Fruit fly (Drosophila melanogaster) whole organism, embryonic: ENCODE results near the gene CG13449.

ENCODE experiments used
- Asciz ChIP-seq: fragments of 200-800 bp; sonication (Bioruptor generic); optimal IDR thresholded peaks from 2 replicates; lab custom pipeline; 2017; ENCODE audit warnings: missing biosample characterization, mild to moderate bottlenecking, missing genetic modification characterization, missing genetic modification reagents
- CG10366 ChIP-seq: fragments of 200-800 bp; sonication (Bioruptor generic); IDR thresholded peaks from 2 replicates; pipeline ENCODE4 v1.3.6; 2022; ENCODE audit warnings: missing biosample characterization, missing genetic modification characterization
- CG11093 ChIP-seq: fragments of 200-800 bp; sonication (Bioruptor generic); IDR thresholded peaks from 3 replicates; pipeline ENCODE4 v1.3.6; 2022; ENCODE audit warnings: missing biosample characterization, missing genetic modification characterization
- CG11723 ChIP-seq: fragments of 200-800 bp; sonication (Bioruptor generic); optimal IDR thresholded peaks from 2 replicates; lab custom pipeline; 2017; ENCODE audit warnings: missing biosample characterization, mild to moderate bottlenecking, missing genetic modification characterization
- CG12219 ChIP-seq: fragments of 200-800 bp; sonication (Bioruptor generic); optimal IDR thresholded peaks from 3 replicates; lab custom pipeline; 2018; ENCODE audit warnings: missing biosample characterization, mild to moderate bottlenecking, missing genetic modification characterization
- CG12299 ChIP-seq: fragments of 200-800 bp; sonication (Bioruptor generic); optimal IDR thresholded peaks from 2 replicates; lab custom pipeline; 2018; ENCODE audit warnings: missing biosample characterization, mild to moderate bottlenecking, missing genetic modification characterization
- CG12744 ChIP-seq: fragments of 200-800 bp; sonication (Bioruptor generic); optimal IDR thresholded peaks from 2 replicates; lab custom pipeline; 2016; ENCODE audit warnings: missing biosample characterization, missing genetic modification characterization
- CG13894 ChIP-seq: fragments of 200-800 bp; sonication (Bioruptor generic); optimal IDR thresholded peaks from 3 replicates; lab custom pipeline; 2018; ENCODE audit warnings: missing biosample characterization, mild to moderate bottlenecking, missing genetic modification characterization, moderate library complexity
- CG14860 ChIP-seq: fragments of 200-800 bp; sonication (Bioruptor generic); IDR thresholded peaks from 3 replicates; pipeline ENCODE4 v1.3.6; 2022; ENCODE audit warnings: missing biosample characterization, missing genetic modification characterization; ENCODE audit not compliant: partially characterized antibody
- CG15601 ChIP-seq: fragments of 200-800 bp; sonication (Bioruptor generic); optimal IDR thresholded peaks from 3 replicates; lab custom pipeline; 2019; ENCODE audit warnings: missing biosample characterization, mild to moderate bottlenecking, missing genetic modification characterization, moderate library complexity
- CG3065 ChIP-seq: fragments of 200-800 bp; sonication (Bioruptor generic); optimal IDR thresholded peaks from 2 replicates; lab custom pipeline; 2016; ENCODE audit warnings: missing biosample characterization, missing genetic modification characterization
- CG31388 ChIP-seq: fragments of 200-800 bp; sonication (Bioruptor generic); optimal IDR thresholded peaks from 2 replicates; lab custom pipeline; 2016; ENCODE audit warnings: missing biosample characterization, missing genetic modification characterization
- CG31441 ChIP-seq: fragments of 200-800 bp; sonication (Bioruptor generic); IDR thresholded peaks from 2 replicates; pipeline ENCODE4 v1.3.6; 2022; ENCODE audit warnings: missing biosample characterization, missing genetic modification characterization
- CG32767 ChIP-seq: fragments of 200-800 bp; sonication (Bioruptor generic); IDR thresholded peaks from 2 replicates; pipeline ENCODE4 v1.3.6; 2022; ENCODE audit warnings: missing biosample characterization, missing genetic modification characterization
- CG34224 ChIP-seq: fragments of 200-800 bp; sonication (Bioruptor generic); IDR thresholded peaks from 3 replicates; pipeline ENCODE4 v1.3.6; 2022; ENCODE audit warnings: missing biosample characterization, missing genetic modification characterization; ENCODE audit not compliant: partially characterized antibody
- CG3995 ChIP-seq: fragments of 200-800 bp; sonication (Bioruptor generic); optimal IDR thresholded peaks from 3 replicates; lab custom pipeline; 2016; ENCODE audit warnings: missing biosample characterization, missing genetic modification characterization
- CG43689 ChIP-seq: fragments of 200-800 bp; sonication (Bioruptor generic); IDR thresholded peaks from 2 replicates; pipeline ENCODE4 v1.3.6; 2022; ENCODE audit warnings: missing biosample characterization, missing genetic modification characterization
- CG4820 ChIP-seq: fragments of 200-800 bp; sonication (Bioruptor generic); optimal IDR thresholded peaks from 3 replicates; lab custom pipeline; 2016; ENCODE audit warnings: missing biosample characterization, missing genetic modification characterization
- CG7745 ChIP-seq: fragments of 200-800 bp; sonication (Bioruptor generic); optimal IDR thresholded peaks from 2 replicates; lab custom pipeline; 2018; ENCODE audit warnings: missing biosample characterization, mild to moderate bottlenecking, missing genetic modification characterization, moderate library complexity
- CG8478 ChIP-seq: fragments of >200 bp; optimal IDR thresholded peaks from 2 replicates; lab custom pipeline; 2018
- Chrac-16 ChIP-seq: fragments of 200-800 bp; sonication (Bioruptor generic); optimal IDR thresholded peaks from 3 replicates; lab custom pipeline; 2016; ENCODE audit warnings: missing biosample characterization, missing genetic modification characterization
- CkIIα-i1 ChIP-seq: fragments of 200-800 bp; sonication (Bioruptor generic); IDR thresholded peaks from 2 replicates; pipeline ENCODE4 v1.3.6; 2022; ENCODE audit warnings: missing biosample characterization, missing genetic modification characterization
- CoRest ChIP-seq: fragments of 200-800 bp; sonication (Bioruptor generic); optimal IDR thresholded peaks from 3 replicates; lab custom pipeline; 2018; ENCODE audit warnings: missing biosample characterization, mild to moderate bottlenecking, missing genetic modification characterization, moderate library complexity
- D ChIP-seq, 2 experiments: fragments of 200-800 bp in 1 of 2; fragments of >200 bp in 1 of 2; sonication (Bioruptor generic) in 1 of 2; optimal IDR thresholded peaks; 2 replicates in 1 of 2; 3 replicates in 1 of 2; lab custom pipeline; 2017; ENCODE audit warnings: mild to moderate bottlenecking in 1 of 2, missing biosample characterization in 1 of 2, missing genetic modification characterization in 1 of 2, missing genetic modification reagents in 1 of 2
- Dll ChIP-seq: fragments of 200-800 bp; sonication (Bioruptor generic); IDR thresholded peaks from 4 replicates; pipeline ENCODE4 v1.3.6; 2022; ENCODE audit warnings: missing biosample characterization, missing genetic modification characterization; ENCODE audit not compliant: partially characterized antibody
- Drgx ChIP-seq: fragments of 200-800 bp; sonication (Bioruptor generic); IDR thresholded peaks from 2 replicates; pipeline ENCODE4 v1.3.6; 2022; ENCODE audit warnings: missing biosample characterization, missing genetic modification characterization
- GATAe ChIP-seq: fragments of 200-800 bp; sonication (Bioruptor generic); conservative IDR thresholded peaks from 2 replicates; pipeline ENCODE4 v1.3.6; 2022; ENCODE audit warnings: missing biosample characterization, missing genetic modification characterization
- Hr3 ChIP-seq: fragments of 200-800 bp; sonication (Bioruptor generic); optimal IDR thresholded peaks from 3 replicates; lab custom pipeline; 2016; ENCODE audit warnings: missing biosample characterization, missing genetic modification characterization
- MBD-R2 ChIP-seq: fragments of 200-800 bp; sonication (Bioruptor generic); IDR thresholded peaks from 2 replicates; pipeline ENCODE4 v1.3.6; 2022; ENCODE audit warnings: missing biosample characterization, missing genetic modification characterization
- NC2β ChIP-seq: fragments of 200-800 bp; sonication (Bioruptor generic); optimal IDR thresholded peaks from 2 replicates; lab custom pipeline; 2016; ENCODE audit warnings: missing biosample characterization, missing genetic modification characterization
- Nf-YA ChIP-seq: fragments of 200-800 bp; sonication (Bioruptor generic); IDR thresholded peaks from 2 replicates; pipeline ENCODE4 v1.3.6; 2022; ENCODE audit warnings: missing biosample characterization, missing genetic modification characterization
- Pdp1 ChIP-seq, 2 experiments: fragments of 200-800 bp; sonication (Bioruptor generic); optimal IDR thresholded peaks; 3 replicates each; lab custom pipeline; 2016; ENCODE audit warnings: missing biosample characterization in 2 of 2, missing genetic modification characterization in 2 of 2, mild to moderate bottlenecking in 1 of 2, moderate library complexity in 1 of 2
- Ravus ChIP-seq: fragments of 200-800 bp; sonication (Bioruptor generic); IDR thresholded peaks from 2 replicates; pipeline ENCODE4 v1.3.6; 2022; ENCODE audit warnings: missing biosample characterization, missing genetic modification characterization
- Spps ChIP-seq: fragments of 200-800 bp; sonication (Bioruptor generic); optimal IDR thresholded peaks from 2 replicates; lab custom pipeline; 2018; ENCODE audit warnings: missing biosample characterization, mild to moderate bottlenecking, missing genetic modification characterization
- Sry-β ChIP-seq: fragments of 200-800 bp; sonication (Bioruptor generic); optimal IDR thresholded peaks from 2 replicates; lab custom pipeline; 2018; ENCODE audit warnings: missing biosample characterization, mild to moderate bottlenecking, missing genetic modification characterization, moderate library complexity
- Ssrp ChIP-seq: fragments of 200-800 bp; sonication (Bioruptor generic); optimal IDR thresholded peaks from 2 replicates; lab custom pipeline; 2018; ENCODE audit warnings: missing biosample characterization, mild to moderate bottlenecking, missing genetic modification characterization, moderate library complexity
- ac ChIP-seq: fragments of 200-800 bp; sonication (Bioruptor generic); optimal IDR thresholded peaks from 3 replicates; lab custom pipeline; 2017; ENCODE audit warnings: missing biosample characterization, mild to moderate bottlenecking, missing genetic modification characterization
- az2 ChIP-seq: fragments of 200-800 bp; sonication (Bioruptor generic); optimal IDR thresholded peaks from 3 replicates; lab custom pipeline; 2016; ENCODE audit warnings: missing biosample characterization, missing genetic modification characterization
- bowl ChIP-seq: fragments of 200-800 bp; sonication (Bioruptor generic); IDR thresholded peaks from 2 replicates; pipeline ENCODE4 v1.3.6; 2022; ENCODE audit warnings: missing biosample characterization, missing genetic modification characterization
- cato ChIP-seq: fragments of 200-800 bp; sonication (Bioruptor generic); optimal IDR thresholded peaks from 2 replicates; lab custom pipeline; 2016; ENCODE audit warnings: missing biosample characterization, missing genetic modification characterization, borderline replicate concordance
- crc ChIP-seq: fragments of 200-800 bp; sonication (Bioruptor generic); optimal IDR thresholded peaks from 2 replicates; lab custom pipeline; 2016; ENCODE audit warnings: missing biosample characterization, missing genetic modification characterization
- dmrt11E ChIP-seq: fragments of 200-800 bp; sonication (Bioruptor generic); optimal IDR thresholded peaks from 3 replicates; lab custom pipeline; 2018; ENCODE audit warnings: missing biosample characterization, mild to moderate bottlenecking, missing genetic modification characterization, moderate library complexity
- en ChIP-seq: fragments of 200-800 bp; sonication (Bioruptor generic); optimal IDR thresholded peaks from 2 replicates; lab custom pipeline; 2016; ENCODE audit warnings: missing biosample characterization, missing genetic modification characterization
- eyg ChIP-seq: fragments of 200-800 bp; sonication (Bioruptor generic); optimal IDR thresholded peaks from 3 replicates; lab custom pipeline; 2016; ENCODE audit warnings: missing biosample characterization, missing genetic modification characterization
- gt ChIP-seq: fragments of 200-800 bp; sonication (Bioruptor generic); IDR thresholded peaks from 2 replicates; pipeline ENCODE4 v1.3.6; 2022; ENCODE audit warnings: missing biosample characterization, missing genetic modification characterization
- luna ChIP-seq: fragments of 200-800 bp; sonication (Bioruptor generic); optimal IDR thresholded peaks from 2 replicates; lab custom pipeline; 2016; ENCODE audit warnings: missing biosample characterization, missing genetic modification characterization
- mam ChIP-seq: fragments of 200-800 bp; sonication (Bioruptor generic); optimal IDR thresholded peaks from 3 replicates; lab custom pipeline; 2016; ENCODE audit warnings: missing biosample characterization, missing genetic modification characterization
- peb ChIP-seq: fragments of 200-800 bp; sonication (Bioruptor generic); IDR thresholded peaks from 2 replicates; pipeline ENCODE4 v1.3.6; 2022; ENCODE audit warnings: missing biosample characterization, missing genetic modification characterization
- pros ChIP-seq: fragments of 200-800 bp; sonication (Bioruptor generic); optimal IDR thresholded peaks from 3 replicates; lab custom pipeline; 2019; ENCODE audit warnings: missing biosample characterization, mild to moderate bottlenecking, missing genetic modification characterization, moderate library complexity
- scrt ChIP-seq: fragments of 200-800 bp; sonication (Bioruptor generic); optimal IDR thresholded peaks from 2 replicates; lab custom pipeline; 2018; ENCODE audit warnings: missing biosample characterization, mild to moderate bottlenecking, missing genetic modification characterization, moderate library complexity

The CG13449 gene

DNA sequence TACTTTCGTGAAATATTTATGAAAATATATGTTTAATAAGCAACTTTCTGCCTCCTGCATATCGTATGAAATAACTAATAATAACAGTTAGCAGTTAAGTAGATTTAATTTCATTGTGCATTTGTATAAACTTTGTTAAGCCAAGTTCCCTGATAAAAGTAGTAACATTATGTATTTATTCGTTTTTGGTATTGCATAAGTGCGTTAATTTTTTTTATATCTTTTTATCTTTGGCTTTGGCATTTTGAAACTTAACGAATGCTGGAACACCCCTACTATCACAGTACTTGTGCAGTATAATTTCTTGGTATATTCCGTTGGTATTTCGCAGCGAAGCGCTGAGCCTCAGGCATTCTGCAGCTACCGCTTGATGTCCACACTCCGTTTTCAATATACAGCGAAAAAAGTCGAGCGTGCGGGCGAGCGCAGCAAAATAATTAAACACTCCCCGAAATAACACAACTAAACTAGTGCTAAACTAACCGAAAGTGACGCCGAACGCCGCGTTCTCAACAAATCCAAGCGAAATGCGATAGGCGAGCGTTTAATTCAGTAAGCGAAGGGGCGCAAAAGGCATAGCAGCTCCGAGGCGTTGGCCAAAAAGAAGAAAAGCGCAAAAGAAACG is 24.0 kb downstream of the CG13449 start, which contains the start of gene RhoGAP71E (continued):
- TF ChIP-seq pros (GFP tag; lab: Kevin White, UChicago) (no peak), Ssrp (no peak), CG43689 (GFP tag; lab: Robert Waterston, UW) (no peak), CG14860 (GFP tag; lab: Robert Waterston, UW) (no peak), CG8478 (no peak), MBD-R2 (GFP tag; lab: Robert Waterston, UW) (peak; percentile 44; the same call in 1 of the 2 replicates), CG31388 (GFP tag; lab: Kevin White, UChicago) (no peak), CG3995 (GFP tag; lab: Kevin White, UChicago) (peak; percentile 3), CG15601 (tag; lab: Kevin White, UChicago) (no peak), eyg (GFP tag; lab: Kevin White, UChicago) (no peak), GATAe (GFP tag; lab: Robert Waterston, UW) (no peak), CG34224 (GFP tag; lab: Robert Waterston, UW) (0 out of 3 replicates have a peak, but pooled peaks have one; percentile 14), cato (GFP tag; lab: Kevin White, UChicago) (no peak), peb (GFP tag; lab: Robert Waterston, UW) (no peak), crc (GFP tag; lab: Kevin White, UChicago) (no peak), dmrt11E (tag; lab: Kevin White, UChicago) (peak; percentile 21), CG12219 (peak; percentile 10), Drgx (peak; percentile 60), scrt (GFP tag; lab: Kevin White, UChicago) (peak; percentile 33), CG32767 (GFP tag; lab: Robert Waterston, UW) (peak; percentile 19; the same call in 1 of the 2 replicates), CG12299 (peak; percentile 34), Sry-β (GFP tag; lab: Kevin White, UChicago) (no peak), Chrac-16 (GFP tag; lab: Kevin White, UChicago) (no peak), NC2β (GFP tag; lab: Kevin White, UChicago) (peak; percentile 27), gt (GFP tag; lab: Robert Waterston, UW) (no peak), ac (GFP tag; lab: Kevin White, UChicago) (no peak), Pdp1 (GFP tag; optimal IDR thresholded peaks at IDR 0.05; lab: Kevin White, UChicago) (peak in 1 of 2 experiments; percentile 48), CG7745 (tag; lab: Kevin White, UChicago) (peak; percentile 16), Dll (GFP tag; lab: Robert Waterston, UW) (no peak; the same call in 3 of the 4 replicates), mam (peak; percentile 27), CkIIα-i1 (GFP tag; lab: Robert Waterston, UW) (no peak), CG10366 (GFP tag; lab: Robert Waterston, UW) (peak; percentile 66), D (optimal IDR thresholded peaks at IDR 0.05; lab: Kevin White, UChicago) (no peak), D (GFP tag; optimal IDR thresholded peaks at IDR 0.05; lab: Kevin White, UChicago) (peak; percentile 40), Ravus (GFP tag; lab: Robert Waterston, UW) (no peak), CG11093 (GFP tag; lab: Robert Waterston, UW) (no peak), Spps (no peak), CoRest (tag; lab: Kevin White, UChicago) (peak; percentile 48), bowl (GFP tag; lab: Robert Waterston, UW) (no peak), luna (GFP tag; lab: Kevin White, UChicago) (no peak), CG31441 (GFP tag; lab: Robert Waterston, UW) (peak; percentile 55), CG13894 (tag; lab: Kevin White, UChicago) (peak; percentile 59), Hr3 (GFP tag; lab: Kevin White, UChicago) (no peak), en (GFP tag; lab: Kevin White, UChicago) (no peak), CG3065 (no peak), Asciz (no peak), az2 (GFP tag; lab: Kevin White, UChicago) (no peak), CG11723 (GFP tag; lab: Kevin White, UChicago) (peak; percentile 35), CG4820 (GFP tag; lab: Kevin White, UChicago) (no peak), CG12744 (no peak), Nf-YA (GFP tag; lab: Robert Waterston, UW) (0 out of 2 replicates have a peak, but pooled peaks have one; percentile 30)
